Fruit fly (Drosophila melanogaster): Measurements from ENCODE around the gene PpD3.

DNA sequence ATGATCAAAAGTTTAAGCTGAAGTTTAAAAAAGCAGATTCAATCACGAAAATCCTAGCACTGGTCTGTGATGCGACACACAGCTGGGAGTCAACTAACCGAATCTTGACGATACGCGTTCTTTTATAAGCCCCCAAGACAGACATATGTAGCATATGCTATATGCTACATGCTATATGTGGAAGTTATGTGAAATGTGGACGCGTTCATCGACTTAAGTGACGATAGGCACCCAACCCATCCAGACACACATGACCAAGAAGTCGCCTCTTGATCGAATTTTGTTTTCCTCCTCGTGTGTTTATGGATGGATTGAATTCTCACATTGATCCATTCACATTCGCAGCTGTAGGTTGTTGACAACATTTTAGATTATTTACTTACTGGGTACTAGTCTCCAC, 14.5 kb upstream of the PpD3 start, which contains the start of gene alphaTub85E:
- TF ChIP-seq CG8478 (optimal IDR thresholded peaks at IDR 0.05) (no peak), CTCF (optimal IDR thresholded peaks at IDR 0.05) (no peak)

Data from S2 (cell line).